Worm (Caenorhabditis elegans): ENCODE measurements around the gene efl-1.

The efl-1 gene

DNA sequence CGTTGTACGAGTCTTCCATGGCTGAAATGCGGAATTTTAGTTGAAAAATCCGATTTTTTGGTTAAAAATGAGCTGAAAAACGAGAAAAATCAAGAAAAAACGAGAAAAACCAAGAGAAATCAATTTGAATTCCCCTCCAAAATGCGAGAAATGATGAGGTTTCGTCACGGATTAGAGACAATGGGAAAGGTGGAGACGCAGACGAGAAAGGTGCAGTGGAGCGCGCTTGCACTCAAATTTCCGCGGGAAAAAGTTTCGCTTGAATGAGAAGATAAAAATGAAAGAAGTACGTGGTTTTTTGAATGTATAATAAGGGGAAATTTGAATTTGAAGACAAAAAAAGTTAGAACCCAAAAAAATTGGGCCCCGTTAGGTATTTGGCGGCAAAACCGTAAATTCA, at the start of gene efl-1:
Gene efl-1, minus strand, starts transcription at position 21 of the 400 bp plus-strand sequence.
- TF ChIP-seq ces-1 (GFP tag; optimal IDR thresholded peaks at IDR 0.05) (peak; percentile 45), Y48G9A.11 (GFP tag; IDR thresholded peaks at IDR 0.05) (0 out of 2 replicates have a peak, but pooled peaks have one; percentile 8), lin-1 (GFP tag; IDR thresholded peaks at IDR 0.05) (no peak), ceh-20 (GFP tag; IDR thresholded peaks at IDR 0.05) (peak; percentile 90), Y105C5A.15 (GFP tag; IDR thresholded peaks at IDR 0.05) (no peak), egl-43 (GFP tag; IDR thresholded peaks at IDR 0.05) (peak; percentile 51; the same call in 1 of the 2 replicates), spr-1 (tag; optimal IDR thresholded peaks at IDR 0.05) (peak; percentile 54), aha-1 (tag) (peak; percentile 98), ztf-7 (tag; optimal IDR thresholded peaks at IDR 0.05) (peak; percentile 80), fos-1 (tag; optimal IDR thresholded peaks at IDR 0.05) (no peak), dmd-9 (GFP tag; IDR thresholded peaks at IDR 0.05) (0 out of 2 replicates have a peak, but pooled peaks have one; percentile 41), unc-39 (tag; optimal IDR thresholded peaks at IDR 0.05) (no peak), nhr-77 (tag; optimal IDR thresholded peaks at IDR 0.05) (peak; percentile 87), ama-1 (optimal IDR thresholded peaks at IDR 0.05) (peak; percentile 66), rbr-2 (tag; optimal IDR thresholded peaks at IDR 0.05) (peak; percentile 81), jun-1 (tag; optimal IDR thresholded peaks at IDR 0.05) (peak; percentile 62), unc-130 (GFP tag; optimal IDR thresholded peaks at IDR 0.05) (peak; percentile 39), lin-13 (GFP tag; optimal IDR thresholded peaks at IDR 0.05) (peak; percentile 71), hmg-1.1 (GFP tag; IDR thresholded peaks at IDR 0.05) (peak; percentile 84), mdt-29 (GFP tag; IDR thresholded peaks at IDR 0.05) (peak; percentile 64; the same call in 1 of the 2 replicates), dve-1 (tag; optimal IDR thresholded peaks at IDR 0.05; ENCODE audit: insufficient read depth) (peak; percentile 89), lin-39 (tag; optimal IDR thresholded peaks at IDR 0.05) (no peak), mdl-1 (tag; optimal IDR thresholded peaks at IDR 0.05) (peak in 1 of 2 experiments; percentile 37), lin-15B (tag; optimal IDR thresholded peaks at IDR 0.05) (peak; percentile 1), nhr-42 (GFP tag; IDR thresholded peaks at IDR 0.05) (peak; percentile 38; the same call in 1 of the 2 replicates), hlh-11 (tag; optimal IDR thresholded peaks at IDR 0.05) (peak; percentile 77), lin-38 (GFP tag; IDR thresholded peaks at IDR 0.05) (peak; percentile 99), lim-7 (GFP tag; IDR thresholded peaks at IDR 0.05) (no peak), pha-4 (GFP tag; IDR thresholded peaks at IDR 0.05) (peak; percentile 43; the same call in 1 of the 2 replicates), pha-4 (tag; optimal IDR thresholded peaks at IDR 0.05) (peak; percentile 34), fkh-10 (GFP tag; optimal IDR thresholded peaks at IDR 0.05) (peak; percentile 79), hif-1 (tag; optimal IDR thresholded peaks at IDR 0.05) (no peak), ztf-11 (tag; optimal IDR thresholded peaks at IDR 0.05) (no peak), mxl-3 (GFP tag; optimal IDR thresholded peaks at IDR 0.05) (no peak), nhr-102 (tag; optimal IDR thresholded peaks at IDR 0.05) (peak; percentile 79), arid-1 (GFP tag; conservative IDR thresholded peaks at IDR 0.05) (0 out of 2 replicates have a peak, but pooled peaks have one; percentile 64), lir-3 (tag; optimal IDR thresholded peaks at IDR 0.05) (no peak), sdz-12 (GFP tag; optimal IDR thresholded peaks at IDR 0.05) (no peak), ceh-44 (GFP tag; IDR thresholded peaks at IDR 0.05) (peak; percentile 61; the same call in 1 of the 2 replicates), dmd-6 (GFP tag; IDR thresholded peaks at IDR 0.05) (no peak; the same call in none of the 2 replicates), zip-11 (GFP tag; IDR thresholded peaks at IDR 0.05) (no peak), nhr-25 (tag; optimal IDR thresholded peaks at IDR 0.05; ENCODE audit: borderline replicate concordance, insufficient read depth) (peak; percentile 52), F49E8.2 (tag; optimal IDR thresholded peaks at IDR 0.05; ENCODE audit: borderline replicate concordance) (peak; percentile 12), nhr-237 (tag; optimal IDR thresholded peaks at IDR 0.05) (no peak), snpc-1.2 (GFP tag; IDR thresholded peaks at IDR 0.05) (no peak), ceh-62 (tag; optimal IDR thresholded peaks at IDR 0.05) (no peak), set-16 (GFP tag; IDR thresholded peaks at IDR 0.05) (0 out of 2 replicates have a peak, but pooled peaks have one; percentile 15), egl-27 (tag; optimal IDR thresholded peaks at IDR 0.05) (no peak), zfp-2 (tag; optimal IDR thresholded peaks at IDR 0.05) (peak; percentile 41), Y75B8A.6 (GFP tag; IDR thresholded peaks at IDR 0.05) (no peak)

Data from whole organism, L4 larva.